Worm (Caenorhabditis elegans): ENCODE data around the gene clec-222.
A peak's percentile ranks its signal among the peaks of the same experiment; 100 is the strongest.

The clec-222 gene

DNA sequence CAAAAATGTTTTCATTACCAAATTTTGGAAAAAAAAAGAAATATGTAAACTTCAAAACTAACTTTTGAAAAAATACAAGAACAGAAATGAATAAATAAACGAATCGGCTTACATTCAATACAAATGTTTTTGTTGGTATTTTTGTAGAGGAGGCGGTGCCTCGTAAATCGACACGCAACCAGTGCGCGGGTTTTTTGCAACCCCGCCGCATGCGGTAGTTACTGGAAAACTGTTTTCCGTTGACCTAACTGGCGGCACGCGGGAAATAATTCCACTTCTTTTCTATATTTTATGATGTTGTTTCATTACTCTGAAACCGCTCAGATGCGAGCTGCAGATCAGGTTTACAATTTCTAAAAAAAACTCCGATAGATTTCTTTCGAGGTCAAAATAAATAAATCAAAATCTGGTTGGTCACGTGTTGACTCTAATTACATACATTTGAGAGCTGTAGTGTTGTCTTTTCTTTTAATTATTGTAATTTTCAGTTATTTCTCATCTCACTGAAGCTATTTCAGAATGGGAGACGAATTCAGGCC lies 31.9 kb upstream of the clec-222 start, which contains the start of the genes dvc-1 and ima-1 (continued):
- TF ChIP-seq hlh-15 (tag; optimal IDR thresholded peaks at IDR 0.05) (peak; percentile 70), madf-2 (tag; optimal IDR thresholded peaks at IDR 0.05) (peak; percentile 38), ets-4 (tag; optimal IDR thresholded peaks at IDR 0.05) (peak; percentile 23), ceh-34 (tag; optimal IDR thresholded peaks at IDR 0.05) (peak; percentile 87), eyg-1 (tag; optimal IDR thresholded peaks at IDR 0.05) (peak; percentile 4), che-1 (tag; optimal IDR thresholded peaks at IDR 0.05) (peak; percentile 59), lin-11 (tag; optimal IDR thresholded peaks at IDR 0.05) (peak; percentile 17), fkh-10 (GFP tag; optimal IDR thresholded peaks at IDR 0.05) (no peak), dve-1 (tag; optimal IDR thresholded peaks at IDR 0.05) (peak; percentile 41), pat-9 (tag; optimal IDR thresholded peaks at IDR 0.05) (peak; percentile 71), C38D4.7 (GFP tag; optimal IDR thresholded peaks at IDR 0.05) (peak; percentile 64), nhr-11 (tag; optimal IDR thresholded peaks at IDR 0.05) (no peak), ceh-2 (tag; optimal IDR thresholded peaks at IDR 0.05) (peak; percentile 79), ceh-22 (tag; optimal IDR thresholded peaks at IDR 0.05) (no peak), hlh-6 (tag; optimal IDR thresholded peaks at IDR 0.05) (peak; percentile 81), fax-1 (tag; optimal IDR thresholded peaks at IDR 0.05) (peak; percentile 66), sox-2 (GFP tag; IDR thresholded peaks at IDR 0.05) (peak; percentile 46), ceh-19 (GFP tag; optimal IDR thresholded peaks at IDR 0.05) (peak; percentile 66), unc-86 (tag; optimal IDR thresholded peaks at IDR 0.05) (peak; percentile 73), ceh-9 (tag; optimal IDR thresholded peaks at IDR 0.05) (no peak), zip-5 (tag; optimal IDR thresholded peaks at IDR 0.05) (peak; percentile 68), ttx-3 (tag; optimal IDR thresholded peaks at IDR 0.05) (peak; percentile 75), odd-2 (tag; optimal IDR thresholded peaks at IDR 0.05) (peak; percentile 70), dmd-4 (tag; optimal IDR thresholded peaks at IDR 0.05; ENCODE audit: borderline replicate concordance) (no peak), ceh-48 (tag; optimal IDR thresholded peaks at IDR 0.05) (peak; percentile 27), gmeb-2 (tag; optimal IDR thresholded peaks at IDR 0.05) (peak; percentile 63), mec-3 (tag; optimal IDR thresholded peaks at IDR 0.05; ENCODE audit: borderline replicate concordance) (no peak), syd-9 (tag; optimal IDR thresholded peaks at IDR 0.05) (peak; percentile 74), unc-3 (GFP tag; conservative IDR thresholded peaks at IDR 0.05) (peak; percentile 55; the same call in 1 of the 2 replicates), unc-3 (tag; optimal IDR thresholded peaks at IDR 0.05) (peak; percentile 68), fkh-6 (tag; optimal IDR thresholded peaks at IDR 0.05) (peak; percentile 79), lim-6 (tag; optimal IDR thresholded peaks at IDR 0.05) (peak; percentile 42), ama-1 (optimal IDR thresholded peaks at IDR 0.05) (no peak), sdc-2 (tag; optimal IDR thresholded peaks at IDR 0.05) (peak; percentile 53), ceh-24 (tag; optimal IDR thresholded peaks at IDR 0.05) (peak; percentile 26), pros-1 (tag; optimal IDR thresholded peaks at IDR 0.05) (no peak), ceh-6 (GFP tag; optimal IDR thresholded peaks at IDR 0.05) (peak; percentile 65), ref-2 (tag; optimal IDR thresholded peaks at IDR 0.05) (peak; percentile 65), pag-3 (tag; optimal IDR thresholded peaks at IDR 0.05; ENCODE audit: borderline replicate concordance) (no peak), ceh-45 (GFP tag; IDR thresholded peaks at IDR 0.05) (0 out of 2 replicates have a peak, but pooled peaks have one; percentile 51), tbx-7 (tag; optimal IDR thresholded peaks at IDR 0.05) (no peak)

- TF ChIP-seq rnt-1 (tag; optimal IDR thresholded peaks at IDR 0.05) (no peak), zip-5 (tag; optimal IDR thresholded peaks at IDR 0.05) (no peak), madf-2 (tag; optimal IDR thresholded peaks at IDR 0.05) (no peak), mec-3 (tag; optimal IDR thresholded peaks at IDR 0.05; ENCODE audit: borderline replicate concordance) (no peak), pqm-1 (tag; optimal IDR thresholded peaks at IDR 0.05) (no peak), F13H6.1 (tag; optimal IDR thresholded peaks at IDR 0.05) (no peak), ahr-1 (tag; optimal IDR thresholded peaks at IDR 0.05) (no peak), T23F11.4 (GFP tag; optimal IDR thresholded peaks at IDR 0.05) (no peak), lin-11 (tag; optimal IDR thresholded peaks at IDR 0.05) (no peak), fkh-6 (tag; optimal IDR thresholded peaks at IDR 0.05) (no peak), ttx-3 (tag; optimal IDR thresholded peaks at IDR 0.05) (no peak)
Measured at ce11 chrV:11241580-11241979, 29.6 kb upstream of the clec-222 start, which contains the start of gene pgap-1. Gene pgap-1, plus strand, starts transcription at chrV:11241880.

Measured in whole organism, late embryonic.